Worm (Caenorhabditis elegans) whole organism, early embryonic: ENCODE results near the gene ZK250.13.

Experiments used
- ama-1 ChIP-seq: fragments of 150-350 bp; optimal IDR thresholded peaks from 2 replicates; lab custom pipeline; 2014
- ceh-36 ChIP-seq: sonication (generic microtip); optimal IDR thresholded peaks from 2 replicates; lab custom pipeline; 2016; ENCODE audit warnings: missing genetic modification characterization, inconsistent platforms, missing compliant biosample characterization
- ets-7 ChIP-seq: sonication (generic microtip); optimal IDR thresholded peaks from 2 replicates; lab custom pipeline; 2016; ENCODE audit warnings: missing genotype, missing genetic modification characterization, missing compliant biosample characterization
- hmbx-1 ChIP-seq: sonication (generic microtip); optimal IDR thresholded peaks from 2 replicates; lab custom pipeline; 2016; ENCODE audit warnings: mild to moderate bottlenecking, missing genetic modification characterization, missing compliant biosample characterization
- hmg-4 ChIP-seq: fragments of 200-800 bp; sonication (Bioruptor generic); optimal IDR thresholded peaks from 2 replicates; lab custom pipeline; 2018; ENCODE audit warnings: mild to moderate bottlenecking, missing genetic modification characterization, missing compliant biosample characterization
- pes-1 ChIP-seq: fragments of 200-800 bp; sonication (Bioruptor generic); IDR thresholded peaks from 2 replicates; pipeline ENCODE4 v1.3.6; 2022; ENCODE audit warnings: missing genetic modification reagents, missing genetic modification characterization, missing compliant biosample characterization
- scrt-1 ChIP-seq: fragments of 200-800 bp; sonication (Bioruptor generic); IDR thresholded peaks from 2 replicates; pipeline ENCODE4 v1.3.6; 2022; ENCODE audit warnings: missing genetic modification characterization, missing compliant biosample characterization
- sea-1 ChIP-seq: fragments of 200-800 bp; sonication (Bioruptor generic); conservative IDR thresholded peaks from 2 replicates; pipeline ENCODE4 v1.3.6; 2022; ENCODE audit warnings: missing genetic modification characterization, missing compliant biosample characterization
- tbx-37 ChIP-seq: fragments of 200-800 bp; sonication (Bioruptor generic); conservative IDR thresholded peaks from 2 replicates; pipeline ENCODE4 v1.3.6; 2022; ENCODE audit warnings: missing genetic modification reagents, missing genetic modification characterization, missing compliant biosample characterization

- no peak for TF ChIP-seq ama-1
- TF ChIP-seq tbx-37 (GFP tag; lab: Robert Waterston, UW): no peak
- no peak for TF ChIP-seq pes-1
- no peak for TF ChIP-seq scrt-1
- TF ChIP-seq ceh-36: no peak
- no peak for TF ChIP-seq hmbx-1
- no peak for TF ChIP-seq hmg-4 (GFP tag; lab: Kevin White, UChicago)
- no peak for TF ChIP-seq ets-7
- TF ChIP-seq sea-1: no peak
Measured at ce11 chrII:1946427-1946826, 6.9 kb upstream of the ZK250.13 start, which contains the start of gene math-48.
